Fruit fly (Drosophila melanogaster) whole organism, pupa: Measurements from ENCODE around the gene CG16959.
A peak's percentile ranks its signal among the peaks of the same experiment; 100 is the strongest.

Experiments used
- CG10348 ChIP-seq: fragments of 200-800 bp; sonication (Bioruptor generic); IDR thresholded peaks from 2 replicates; pipeline ENCODE4 v1.3.6; 2022; ENCODE audit warnings: missing biosample characterization, missing genetic modification characterization
- CG12605 ChIP-seq: fragments of 200-800 bp; sonication (Bioruptor generic); IDR thresholded peaks from 2 replicates; pipeline ENCODE4 v1.3.6; 2022; ENCODE audit warnings: missing biosample characterization, missing genetic modification characterization
- CG13204 ChIP-seq: fragments of 200-800 bp; sonication (Bioruptor generic); optimal IDR thresholded peaks from 2 replicates; lab custom pipeline; 2018; ENCODE audit warnings: missing biosample characterization, mild to moderate bottlenecking, missing genetic modification characterization, moderate library complexity
- CG14655 ChIP-seq: fragments of 200-800 bp; sonication (Bioruptor generic); optimal IDR thresholded peaks from 3 replicates; lab custom pipeline; 2017; ENCODE audit warnings: mild to moderate bottlenecking, missing biosample characterization, missing genetic modification reagents, missing genetic modification characterization
- CG15710 ChIP-seq: fragments of 200-800 bp; sonication (Bioruptor generic); optimal IDR thresholded peaks from 2 replicates; lab custom pipeline; 2018; ENCODE audit warnings: missing biosample characterization, mild to moderate bottlenecking, missing genetic modification characterization, moderate library complexity
- CG17806 ChIP-seq: fragments of 200-800 bp; sonication (Bioruptor generic); optimal IDR thresholded peaks from 2 replicates; lab custom pipeline; 2018; ENCODE audit warnings: missing biosample characterization, mild to moderate bottlenecking, missing genetic modification characterization, moderate library complexity
- CG32121 ChIP-seq: fragments of 200-800 bp; sonication (Bioruptor generic); IDR thresholded peaks from 2 replicates; pipeline ENCODE4 v1.3.6; 2022; ENCODE audit warnings: missing biosample characterization, missing genetic modification characterization
- CG34367 ChIP-seq: fragments of 200-800 bp; sonication (Bioruptor generic); optimal IDR thresholded peaks from 2 replicates; lab custom pipeline; 2018; ENCODE audit warnings: missing biosample characterization, mild to moderate bottlenecking, missing genetic modification characterization
- CG4496 ChIP-seq: fragments of 200-800 bp; sonication (Bioruptor generic); IDR thresholded peaks from 3 replicates; pipeline ENCODE4 v1.3.6; 2022; ENCODE audit warnings: missing biosample characterization, missing genetic modification characterization
- CG8159 ChIP-seq: fragments of 200-800 bp; sonication (Bioruptor generic); optimal IDR thresholded peaks from 3 replicates; lab custom pipeline; 2018; ENCODE audit warnings: missing biosample characterization, mild to moderate bottlenecking, missing genetic modification characterization, moderate library complexity
- CG8301 ChIP-seq: fragments of 200-800 bp; sonication (Bioruptor generic); optimal IDR thresholded peaks from 2 replicates; lab custom pipeline; 2018; ENCODE audit warnings: missing biosample characterization, mild to moderate bottlenecking, missing genetic modification characterization
- CG9948 ChIP-seq: fragments of 200-800 bp; sonication (Bioruptor generic); optimal IDR thresholded peaks from 2 replicates; lab custom pipeline; 2018; ENCODE audit warnings: missing biosample characterization, mild to moderate bottlenecking, missing genetic modification characterization, moderate library complexity
- D1 ChIP-seq: fragments of 200-800 bp; sonication (Bioruptor generic); optimal IDR thresholded peaks from 2 replicates; lab custom pipeline; 2018; ENCODE audit warnings: missing biosample characterization, mild to moderate bottlenecking, missing genetic modification characterization, moderate library complexity
- EcR ChIP-seq: fragments of 200-800 bp; sonication (Bioruptor generic); optimal IDR thresholded peaks from 3 replicates; lab custom pipeline; 2019; ENCODE audit warnings: missing biosample characterization, missing genetic modification characterization, mild to moderate bottlenecking, moderate library complexity, missing genetic modification reagents
- Ets98B ChIP-seq: fragments of 200-800 bp; sonication (Bioruptor generic); IDR thresholded peaks from 2 replicates; pipeline ENCODE4 v1.3.6; 2022; ENCODE audit warnings: missing biosample characterization, missing genetic modification characterization
- Pif1A ChIP-seq: fragments of 200-800 bp; sonication (Bioruptor generic); optimal IDR thresholded peaks from 3 replicates; lab custom pipeline; 2016; ENCODE audit warnings: missing biosample characterization, missing genetic modification characterization
- Pif1B ChIP-seq: fragments of 200-800 bp; sonication (Bioruptor generic); optimal IDR thresholded peaks from 3 replicates; lab custom pipeline; 2016; ENCODE audit warnings: missing biosample characterization, missing genetic modification characterization
- Snoo ChIP-seq: fragments of 200-800 bp; sonication (Bioruptor generic); optimal IDR thresholded peaks from 3 replicates; lab custom pipeline; 2017; ENCODE audit warnings: missing biosample characterization, mild to moderate bottlenecking, missing genetic modification characterization, inconsistent platforms
- fd96Ca ChIP-seq: fragments of 200-800 bp; sonication (Bioruptor generic); IDR thresholded peaks from 3 replicates; pipeline ENCODE4 v1.3.6; 2022; ENCODE audit warnings: missing biosample characterization, missing genetic modification characterization
- gl ChIP-seq: fragments of 200-800 bp; sonication (Bioruptor generic); optimal IDR thresholded peaks from 2 replicates; lab custom pipeline; 2018; ENCODE audit warnings: missing biosample characterization, mild to moderate bottlenecking, missing genetic modification characterization
- rn ChIP-seq: fragments of 200-800 bp; sonication (Bioruptor generic); IDR thresholded peaks from 2 replicates; pipeline ENCODE4 v1.3.6; 2022; ENCODE audit warnings: missing biosample characterization, missing genetic modification characterization

The CG16959 gene

DNA sequence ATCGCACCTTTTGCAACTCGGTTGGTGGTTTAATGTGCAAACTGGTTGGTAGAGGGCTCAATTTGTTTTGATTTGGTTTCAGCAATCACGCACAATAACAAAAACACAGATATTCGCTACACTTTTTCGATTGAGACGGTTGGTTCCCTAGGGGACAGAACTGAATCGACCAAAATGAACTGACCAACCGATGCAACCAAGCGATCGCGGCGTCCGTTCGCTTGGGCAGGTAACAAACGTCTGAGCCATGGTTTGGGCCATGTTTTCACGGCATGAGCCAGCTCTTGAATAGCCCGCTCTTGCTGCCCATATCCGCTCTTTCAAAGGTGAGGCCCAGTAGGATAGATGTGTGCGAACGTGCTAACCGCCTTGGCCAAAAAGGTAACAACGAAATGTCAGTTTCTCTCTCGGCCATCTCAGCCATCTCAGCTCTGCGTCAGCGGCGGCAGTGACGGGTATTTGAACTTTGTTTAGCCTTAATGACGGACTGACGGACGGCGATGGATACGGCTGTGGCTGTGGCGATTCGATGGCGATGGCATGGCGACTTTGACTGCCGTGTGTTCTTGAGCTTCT is at the start of gene CG16959:
TSS of gene CG16959 (minus strand) at position 245 of the 576 bp plus-strand sequence.
- TF ChIP-seq CG10348 (GFP tag; lab: Robert Waterston, UW) (no peak), fd96Ca (no peak), EcR (GFP tag; lab: Kevin White, UChicago) (peak; percentile 95), CG13204 (GFP tag; lab: Kevin White, UChicago) (peak; percentile 74), CG8159 (tag; lab: Kevin White, UChicago) (no peak), CG8301 (tag; lab: Kevin White, UChicago) (no peak), Snoo (tag; lab: Kevin White, UChicago) (no peak)

DNA sequence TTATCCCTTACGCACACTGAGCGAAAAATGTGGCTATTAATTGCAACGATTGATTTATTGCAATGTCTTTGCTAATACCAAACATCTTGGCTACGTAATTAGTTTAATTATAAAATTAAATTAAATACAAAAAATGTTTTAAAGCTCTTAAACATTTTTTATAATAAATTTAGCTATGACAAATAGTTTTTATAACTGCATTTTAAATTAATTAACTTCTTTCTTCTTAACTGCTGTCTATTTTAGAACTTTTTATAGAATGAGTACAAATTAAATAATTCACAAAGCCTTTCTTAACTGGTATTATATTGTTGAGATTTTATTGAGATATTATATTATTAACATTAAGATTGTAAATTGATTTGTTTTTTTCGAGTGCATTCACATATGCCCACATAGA is 49.7 kb upstream of the CG16959 start:
- peak; percentile 39 for TF ChIP-seq CG9948 (tag; lab: Kevin White, UChicago)
- peak; percentile 11 for TF ChIP-seq CG17806 (tag; lab: Kevin White, UChicago)
- peak; percentile 1 for TF ChIP-seq D1
- TF ChIP-seq CG14655 (GFP tag; lab: Kevin White, UChicago), result peak; percentile 30
- TF ChIP-seq CG15710 (tag; lab: Kevin White, UChicago), result peak; percentile 58
- TF ChIP-seq EcR (GFP tag; lab: Kevin White, UChicago), result no peak
- peak; percentile 24 for TF ChIP-seq CG8159 (tag; lab: Kevin White, UChicago)
- peak; percentile 7 for TF ChIP-seq CG34367
- no peak for TF ChIP-seq gl (tag; lab: Kevin White, UChicago)

DNA sequence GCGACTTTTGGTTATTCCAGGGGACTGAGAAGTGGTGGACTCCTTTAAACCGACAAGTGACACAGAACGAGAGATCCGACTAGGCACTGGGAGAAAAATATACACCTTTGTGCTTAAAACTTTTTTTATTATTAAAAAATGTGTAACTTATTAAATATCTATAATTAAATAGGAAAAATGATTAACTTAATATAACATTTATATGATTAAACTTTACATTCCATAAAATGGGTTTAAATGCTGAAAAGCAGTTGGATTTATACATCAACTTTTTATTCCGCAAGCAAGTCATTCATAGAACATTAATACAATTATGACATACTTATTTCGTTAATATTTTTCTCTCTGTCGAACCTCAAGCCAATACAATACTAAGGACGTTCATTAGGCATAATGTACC is 49.0 kb upstream of the CG16959 start:
- TF ChIP-seq CG10348 (GFP tag; lab: Robert Waterston, UW), result no peak
- TF ChIP-seq Ets98B (GFP tag; lab: Robert Waterston, UW), result no peak
- no peak for TF ChIP-seq CG32121
- TF ChIP-seq CG8301 (tag; lab: Kevin White, UChicago), result peak; percentile 46
- TF ChIP-seq CG17806 (tag; lab: Kevin White, UChicago), result peak; percentile 89
- TF ChIP-seq CG14655 (GFP tag; lab: Kevin White, UChicago), result peak; percentile 63
- peak; percentile 88 for TF ChIP-seq CG15710 (tag; lab: Kevin White, UChicago)
- no peak for TF ChIP-seq fd96Ca
- no peak for TF ChIP-seq EcR (GFP tag; lab: Kevin White, UChicago)
- no peak for TF ChIP-seq CG12605 (GFP tag; lab: Robert Waterston, UW)
- TF ChIP-seq Snoo (tag; lab: Kevin White, UChicago), result peak; percentile 66
- peak; percentile 51 for TF ChIP-seq gl (tag; lab: Kevin White, UChicago)
- TF ChIP-seq CG4496 (GFP tag; lab: Robert Waterston, UW), result no peak
- peak; percentile 88 for TF ChIP-seq CG9948 (tag; lab: Kevin White, UChicago)
- no peak for TF ChIP-seq Pif1A (GFP tag; lab: Kevin White, UChicago)
- TF ChIP-seq CG13204 (GFP tag; lab: Kevin White, UChicago), result peak; percentile 37
- no peak for TF ChIP-seq rn (GFP tag; lab: Robert Waterston, UW)
- TF ChIP-seq CG8159 (tag; lab: Kevin White, UChicago), result peak; percentile 82
- TF ChIP-seq CG34367, result peak; percentile 81
- no peak for TF ChIP-seq Pif1B
- peak; percentile 80 for TF ChIP-seq D1

DNA sequence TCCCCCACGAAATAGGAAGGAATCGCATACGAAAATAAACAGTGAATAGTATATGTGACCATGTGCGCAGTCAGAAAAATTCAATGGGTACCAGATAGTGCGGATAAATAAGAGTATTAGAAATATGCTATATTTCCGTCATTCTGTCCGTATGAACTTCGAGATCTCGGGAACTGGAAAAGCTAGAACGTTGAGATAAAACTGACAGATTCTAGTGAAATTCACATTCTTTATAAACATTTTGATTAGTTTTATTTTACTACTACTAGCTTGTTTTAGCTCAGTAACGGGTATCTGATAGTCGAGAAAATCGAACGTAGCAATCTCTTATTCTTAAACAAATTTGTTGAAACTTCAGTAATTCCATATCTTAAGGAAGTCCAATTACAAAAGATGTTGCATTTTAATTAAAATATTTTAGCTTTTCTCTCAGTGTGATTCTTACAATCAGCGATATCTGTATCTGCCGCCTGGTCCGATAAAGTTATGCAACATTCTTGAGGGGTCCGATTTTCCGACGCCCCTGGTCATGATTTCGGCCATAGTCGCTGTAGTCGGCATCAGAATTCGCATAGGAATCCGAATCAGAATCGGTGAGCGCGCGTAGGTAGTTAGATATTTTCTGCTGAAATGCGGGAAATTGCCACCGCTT is 47.4 kb upstream of the CG16959 start:
- TF ChIP-seq CG8159 (tag; lab: Kevin White, UChicago) (no peak), rn (GFP tag; lab: Robert Waterston, UW) (no peak), Snoo (tag; lab: Kevin White, UChicago) (no peak), Pif1B (no peak), Pif1A (GFP tag; lab: Kevin White, UChicago) (no peak), CG34367 (no peak), CG8301 (tag; lab: Kevin White, UChicago) (peak; percentile 17), CG14655 (GFP tag; lab: Kevin White, UChicago) (peak; percentile 44)
- TF ChIP-seq, all 21 proteins: peak for 2

DNA sequence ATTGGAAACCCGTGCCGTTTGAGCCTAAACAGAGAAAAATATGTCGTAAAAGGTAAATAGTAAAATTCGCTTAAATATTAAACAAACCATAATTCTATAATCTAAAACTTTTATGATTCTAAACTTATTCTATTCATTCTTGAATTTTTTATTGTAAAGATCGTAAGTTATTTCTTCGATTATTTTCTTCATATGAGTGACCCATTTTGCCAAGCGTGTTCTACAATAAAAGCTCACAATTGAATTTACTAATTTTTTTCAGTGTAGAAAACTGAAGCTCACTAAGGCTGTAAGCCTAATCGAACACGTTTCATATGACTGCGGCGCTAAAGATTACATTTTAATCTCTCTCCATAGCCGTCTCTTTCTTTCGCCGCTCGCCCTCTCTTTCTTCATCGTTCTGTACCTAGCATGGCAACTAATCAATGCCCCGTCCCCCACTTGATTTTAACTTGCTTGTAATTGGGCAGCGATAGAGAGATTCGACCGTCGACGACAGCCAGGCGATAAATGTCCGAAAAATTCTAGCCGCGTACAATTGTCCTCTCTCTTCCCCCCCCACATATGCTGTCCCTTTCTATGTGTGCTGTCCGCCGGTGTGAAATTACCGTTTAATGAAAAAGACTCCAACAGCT is 46.8 kb upstream of the CG16959 start:
- TF ChIP-seq Pif1A (GFP tag; lab: Kevin White, UChicago) (no peak), CG9948 (tag; lab: Kevin White, UChicago) (no peak), CG12605 (GFP tag; lab: Robert Waterston, UW) (peak; percentile 15; the same call in 1 of the 2 replicates), CG17806 (tag; lab: Kevin White, UChicago) (peak; percentile 2), fd96Ca (0 out of 3 replicates have a peak, but pooled peaks have one; percentile 24), CG8301 (tag; lab: Kevin White, UChicago) (peak; percentile 53), Snoo (tag; lab: Kevin White, UChicago) (no peak), CG13204 (GFP tag; lab: Kevin White, UChicago) (no peak), gl (tag; lab: Kevin White, UChicago) (no peak), rn (GFP tag; lab: Robert Waterston, UW) (no peak), CG10348 (GFP tag; lab: Robert Waterston, UW) (no peak), CG34367 (no peak), CG8159 (tag; lab: Kevin White, UChicago) (peak; percentile 38), D1 (no peak), CG4496 (GFP tag; lab: Robert Waterston, UW) (no peak), EcR (GFP tag; lab: Kevin White, UChicago) (no peak), Pif1B (no peak), Ets98B (GFP tag; lab: Robert Waterston, UW) (no peak), CG32121 (no peak), CG14655 (GFP tag; lab: Kevin White, UChicago) (peak; percentile 67), CG15710 (tag; lab: Kevin White, UChicago) (no peak)
